Fruit fly (Drosophila melanogaster) whole organism, embryonic: ENCODE results near the gene Nup160.

Experiments used
- CG2116 ChIP-seq: fragments of 200-800 bp; sonication (Bioruptor generic); optimal IDR thresholded peaks from 3 replicates; lab custom pipeline; 2018; ENCODE audit warnings: missing biosample characterization, mild to moderate bottlenecking, missing genetic modification characterization
- MTF-1 ChIP-seq: fragments of 200-800 bp; sonication (Bioruptor generic); optimal IDR thresholded peaks from 2 replicates; lab custom pipeline; 2018; ENCODE audit warnings: missing biosample characterization, mild to moderate bottlenecking, missing genetic modification characterization, borderline replicate concordance
- Ssrp ChIP-seq: fragments of 200-800 bp; sonication (Bioruptor generic); optimal IDR thresholded peaks from 2 replicates; lab custom pipeline; 2018; ENCODE audit warnings: missing biosample characterization, mild to moderate bottlenecking, missing genetic modification characterization, moderate library complexity
- stc ChIP-seq: fragments of 200-800 bp; sonication (Bioruptor generic); IDR thresholded peaks from 2 replicates; pipeline ENCODE4 v1.3.6; 2022; ENCODE audit warnings: missing biosample characterization, missing genetic modification characterization

DNA sequence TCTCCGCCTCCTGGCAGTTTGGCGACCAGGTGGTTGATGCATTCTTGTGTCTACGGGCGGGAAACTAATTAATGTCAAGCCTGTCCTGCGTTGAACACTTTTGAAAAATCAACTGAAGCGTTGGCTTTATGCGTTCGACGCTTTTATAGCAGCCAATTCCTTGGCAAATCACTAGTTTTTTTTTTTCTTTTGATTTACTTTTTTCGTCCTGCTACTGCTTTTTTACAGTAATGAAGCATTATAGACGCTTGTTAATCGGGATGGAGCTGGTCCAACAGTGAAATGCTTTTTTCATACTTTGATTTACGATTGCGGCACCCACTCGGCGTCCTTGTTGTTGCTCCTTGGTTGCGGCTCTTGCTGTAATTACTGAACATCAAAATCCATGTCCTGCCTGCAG, 38.4 kb upstream of the Nup160 start, which contains the start of gene AstCC:
- TF ChIP-seq stc (no peak), MTF-1 (GFP tag; lab: Kevin White, UChicago) (no peak), Ssrp (tag; lab: Kevin White, UChicago) (no peak), CG2116 (no peak)
